Fruit fly (Drosophila melanogaster): Measurements from ENCODE around the gene CG11345.

CG11345 gene

DNA sequence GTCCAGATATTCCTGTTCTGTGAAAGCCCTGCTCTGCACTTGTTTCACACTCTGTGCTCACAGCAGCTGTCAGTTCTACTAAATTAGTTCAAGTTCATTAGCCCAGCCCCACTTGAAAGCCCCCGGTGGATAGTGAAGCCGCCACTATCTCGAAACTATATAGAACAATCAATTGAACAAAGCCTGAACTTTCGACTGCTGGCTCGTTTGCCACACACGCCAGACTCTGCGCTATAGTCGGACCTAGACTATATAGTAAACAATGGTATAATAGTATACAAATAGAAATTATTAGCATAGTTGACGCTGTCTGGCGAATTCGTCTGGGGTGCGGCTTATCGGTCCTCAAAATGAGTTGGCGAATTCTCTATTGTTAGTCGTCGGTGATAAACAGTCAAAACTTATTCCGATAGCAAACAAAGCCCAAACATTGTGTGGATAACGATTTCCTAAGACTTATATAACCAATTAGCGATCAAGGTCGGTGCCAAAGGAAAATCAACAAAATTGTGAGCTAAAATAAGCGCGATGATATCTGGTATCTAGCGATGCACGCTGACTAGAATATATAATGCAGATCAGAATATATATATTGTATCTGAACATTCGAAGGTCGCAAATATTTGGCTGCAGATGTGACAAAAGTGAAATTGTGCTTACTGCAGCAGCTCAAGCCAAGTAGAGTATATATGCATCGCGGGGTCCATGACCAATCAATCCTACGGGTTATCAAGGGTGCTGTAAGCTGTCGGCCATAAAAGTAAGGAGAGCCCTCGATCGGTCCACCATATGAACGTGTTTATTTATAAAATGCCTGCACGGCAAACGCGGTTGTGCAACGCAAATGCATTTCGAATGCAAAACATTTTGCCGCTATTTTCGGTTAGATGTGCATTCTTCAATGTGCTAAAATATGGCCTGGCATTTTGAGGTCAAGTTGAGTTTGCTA lies 42.4 kb downstream of the CG11345 start (continued):
- TF ChIP-seq wdn (GFP tag; IDR thresholded peaks at IDR 0.05) (no peak), chm (GFP tag; IDR thresholded peaks at IDR 0.05) (no peak), row (GFP tag; IDR thresholded peaks at IDR 0.05) (no peak), rib (GFP tag; IDR thresholded peaks at IDR 0.05) (peak; percentile 41; the same call in 1 of the 2 replicates), sens (GFP tag) (peak; percentile 75), zfh2 (GFP tag; optimal IDR thresholded peaks at IDR 0.05) (no peak), CG10543 (GFP tag; optimal IDR thresholded peaks at IDR 0.05) (peak; percentile 63), jumu (GFP tag; optimal IDR thresholded peaks at IDR 0.05) (no peak), onecut (GFP tag; IDR thresholded peaks at IDR 0.05) (no peak), CG6791 (GFP tag; IDR thresholded peaks at IDR 0.05; ENCODE audit: partially characterized antibody) (no peak), lbe (GFP tag; optimal IDR thresholded peaks at IDR 0.05) (no peak), CG13894 (tag; optimal IDR thresholded peaks at IDR 0.05) (peak; percentile 87)

dm6 chr3L:4414579-4414978 lies 43.4 kb downstream of the CG11345 start:
- TF ChIP-seq CG3281 (GFP tag; optimal IDR thresholded peaks at IDR 0.05) (no peak), CG1233 (GFP tag; optimal IDR thresholded peaks at IDR 0.05) (no peak), Elba2 (GFP tag; optimal IDR thresholded peaks at IDR 0.05) (no peak), inv (GFP tag; IDR thresholded peaks at IDR 0.05; ENCODE audit: partially characterized antibody) (no peak), fd3F (GFP tag; optimal IDR thresholded peaks at IDR 0.05) (no peak), Pdp1 (GFP tag; optimal IDR thresholded peaks at IDR 0.05) (peak in 1 of 2 experiments; percentile 30), chinmo (GFP tag; IDR thresholded peaks at IDR 0.05; ENCODE audit: partially characterized antibody) (no peak), sens (GFP tag) (peak; percentile 40), Dbx (GFP tag; IDR thresholded peaks at IDR 0.05) (no peak), Doc2 (GFP tag; IDR thresholded peaks at IDR 0.05) (no peak), CG8290 (GFP tag; optimal IDR thresholded peaks at IDR 0.05) (no peak), CG8290 (tag; optimal IDR thresholded peaks at IDR 0.05) (peak in 1 of 2 experiments; percentile 7)

DNA sequence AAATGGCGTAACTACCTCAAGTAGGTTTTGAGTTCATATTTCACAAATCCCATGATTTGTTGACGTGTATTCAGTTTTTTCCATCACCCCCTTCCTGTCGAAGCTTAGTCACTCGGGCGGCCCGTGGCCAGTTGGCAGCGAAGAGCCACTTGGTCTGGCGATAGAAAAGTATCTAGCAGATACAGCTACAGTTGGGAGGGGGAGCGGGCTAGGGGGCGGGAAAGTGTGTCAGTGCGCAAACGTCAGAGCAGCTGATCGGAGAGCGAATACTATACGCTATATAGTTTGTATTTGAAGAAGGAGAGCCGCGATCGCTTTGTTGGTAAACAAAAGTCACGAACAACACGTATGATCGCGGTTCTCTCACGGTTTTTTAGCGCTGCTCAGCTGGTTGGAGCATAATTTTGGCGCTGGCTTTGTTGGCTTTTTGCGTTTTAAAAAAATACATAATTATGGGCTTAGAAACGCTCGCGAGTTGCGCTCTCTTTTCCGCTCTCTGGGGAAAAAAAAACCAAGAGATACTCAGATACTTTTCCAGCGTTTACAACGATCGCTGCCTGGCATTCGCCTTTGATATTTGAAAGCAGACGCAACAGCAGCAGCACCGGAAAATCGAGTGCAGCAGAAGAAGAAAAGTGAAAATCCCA lies 44.0 kb downstream of the CG11345 start:
- peak; percentile 43; the same call in 2 of the 4 replicates for TF ChIP-seq Gug (GFP tag; IDR thresholded peaks at IDR 0.05)
- TF ChIP-seq mam (GFP tag; optimal IDR thresholded peaks at IDR 0.05) = peak; percentile 14
- TF ChIP-seq CG34422 (GFP tag; IDR thresholded peaks at IDR 0.05) = peak; percentile 48; the same call in 1 of the 3 replicates
- TF ChIP-seq Xbp1 (GFP tag; optimal IDR thresholded peaks at IDR 0.05) = peak; percentile 35
- TF ChIP-seq H2.0 (GFP tag; IDR thresholded peaks at IDR 0.05) = 0 out of 2 replicates have a peak, but pooled peaks have one; percentile 5
- TF ChIP-seq NFAT (GFP tag; IDR thresholded peaks at IDR 0.05) = peak; percentile 82
- TF ChIP-seq sd (tag; optimal IDR thresholded peaks at IDR 0.05) = peak; percentile 69
- TF ChIP-seq eyg (GFP tag; optimal IDR thresholded peaks at IDR 0.05) = no peak
- peak; percentile 14 for TF ChIP-seq ash1 (GFP tag; optimal IDR thresholded peaks at IDR 0.05)
- TF ChIP-seq Gsc (GFP tag; IDR thresholded peaks at IDR 0.05) = no peak
- peak; percentile 35 for TF ChIP-seq sqz (GFP tag; optimal IDR thresholded peaks at IDR 0.05)
- peak; percentile 56 for TF ChIP-seq Drgx (GFP tag; IDR thresholded peaks at IDR 0.05)
- peak; percentile 83 for TF ChIP-seq sens (GFP tag)
- TF ChIP-seq lov (optimal IDR thresholded peaks at IDR 0.05) = no peak
- TF ChIP-seq lov (GFP tag; IDR thresholded peaks at IDR 0.05) = peak; percentile 10; the same call in 1 of the 3 replicates
- peak; percentile 53 for TF ChIP-seq CG13287 (GFP tag; IDR thresholded peaks at IDR 0.05; ENCODE audit: partially characterized antibody)
- 0 out of 2 replicates have a peak, but pooled peaks have one; percentile 31 for TF ChIP-seq E2f1 (GFP tag; IDR thresholded peaks at IDR 0.05)
- TF ChIP-seq CG5953 (GFP tag; IDR thresholded peaks at IDR 0.05) = 0 out of 2 replicates have a peak, but pooled peaks have one; percentile 17
- TF ChIP-seq klu (GFP tag; IDR thresholded peaks at IDR 0.05) = 0 out of 2 replicates have a peak, but pooled peaks have one; percentile 7
- peak; percentile 25 for TF ChIP-seq CG17912 (GFP tag; optimal IDR thresholded peaks at IDR 0.05)
- TF ChIP-seq Ptx1 (GFP tag; IDR thresholded peaks at IDR 0.05) = peak; percentile 36; the same call in 1 of the 2 replicates
- TF ChIP-seq unc-4 (GFP tag; IDR thresholded peaks at IDR 0.05; ENCODE audit: partially characterized antibody) = peak; percentile 52
- TF ChIP-seq wek (GFP tag; optimal IDR thresholded peaks at IDR 0.05) = peak; percentile 47
- TF ChIP-seq D19B (GFP tag; optimal IDR thresholded peaks at IDR 0.05) = peak; percentile 22
